Worm (Caenorhabditis elegans) whole organism, mixed stage, embryonic: ENCODE measurements around the gene wrt-1.

ENCODE experiments used
- ces-1 ChIP-seq: fragments of 150-350 bp; optimal IDR thresholded peaks from 2 replicates; lab custom pipeline; 2014; ENCODE audit warnings: missing biosample characterization, missing genetic modification reagents, missing genetic modification characterization
- mls-2 ChIP-seq: sonication (generic microtip); optimal IDR thresholded peaks from 2 replicates; lab custom pipeline; 2016; ENCODE audit warnings: mild to moderate bottlenecking, missing genetic modification characterization, moderate library complexity, missing compliant biosample characterization
- unc-120 ChIP-seq: sonication (generic microtip); optimal IDR thresholded peaks from 2 replicates; lab custom pipeline; 2017; ENCODE audit warnings: missing genetic modification characterization, missing compliant biosample characterization; ENCODE audit not compliant: poor library complexity, severe bottlenecking
- unc-62 ChIP-seq: fragments of 150-350 bp; optimal IDR thresholded peaks from 2 replicates; lab custom pipeline; 2014; ENCODE audit warnings: missing biosample characterization, missing genetic modification reagents, missing genetic modification characterization
- ztf-11 ChIP-seq: fragments of 150-350 bp; optimal IDR thresholded peaks from 2 replicates; lab custom pipeline; 2014; ENCODE audit warnings: missing biosample characterization, missing genetic modification characterization

DNA sequence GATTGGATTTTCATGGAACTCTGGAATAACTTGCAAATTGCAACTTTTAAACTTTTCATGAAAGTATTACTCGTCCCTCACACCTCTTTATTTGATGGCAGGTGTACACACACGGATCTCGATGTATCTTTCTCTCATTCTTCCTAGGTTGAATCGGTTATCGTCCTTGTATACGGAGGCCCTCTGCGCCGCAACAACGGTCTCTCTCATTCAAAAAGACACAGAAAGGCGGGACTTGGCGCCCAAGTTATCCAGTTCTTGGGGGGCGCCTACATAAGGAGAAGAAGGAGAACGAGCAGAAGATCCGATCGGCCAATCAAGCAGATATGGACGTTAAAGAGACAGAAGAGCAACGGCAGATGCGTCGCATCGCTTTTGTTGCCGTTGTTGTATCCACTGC lies 13.0 kb downstream of the wrt-1 start, which contains the start of gene rol-8:
- no peak for TF ChIP-seq ces-1
- TF ChIP-seq unc-120, result no peak
- TF ChIP-seq ztf-11 (tag; lab: Kevin White, UChicago), result no peak
- TF ChIP-seq unc-62 (GFP tag; lab: Kevin White, UChicago), result no peak
- no peak for TF ChIP-seq mls-2 (tag; lab: Kevin White, UChicago)
